Worm (Caenorhabditis elegans): Measurements from ENCODE around the gene T05B4.12.

DNA sequence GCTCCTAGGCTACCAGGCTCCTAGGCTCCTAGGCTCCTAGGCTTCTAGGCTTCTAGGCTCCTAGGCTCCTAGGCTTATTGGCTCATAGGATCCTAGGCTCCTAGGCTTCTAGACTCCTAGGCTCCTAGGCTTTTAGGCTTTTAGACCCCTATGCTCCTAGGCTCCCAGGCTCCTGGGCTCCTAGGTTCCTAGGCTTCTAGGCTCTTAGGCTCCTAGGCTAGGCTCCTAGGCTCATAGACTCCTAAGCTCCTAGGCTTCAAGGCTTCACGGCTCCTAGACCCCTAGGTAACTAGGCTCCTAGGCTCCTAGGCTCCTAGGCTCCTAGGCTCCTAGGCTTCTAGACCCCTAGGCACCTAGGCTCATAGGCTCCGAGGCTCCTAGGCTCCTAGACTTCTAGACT lies 25.6 kb upstream of the T05B4.12 start:
- TF ChIP-seq ceh-82 (tag; optimal IDR thresholded peaks at IDR 0.05) (no peak), ama-1 (optimal IDR thresholded peaks at IDR 0.05) (no peak), ZK546.5 (tag; optimal IDR thresholded peaks at IDR 0.05) (no peak), nhr-237 (tag; optimal IDR thresholded peaks at IDR 0.05) (no peak), F13H6.1 (tag; optimal IDR thresholded peaks at IDR 0.05) (no peak), unc-55 (GFP tag; optimal IDR thresholded peaks at IDR 0.05) (no peak), nhr-12 (tag; optimal IDR thresholded peaks at IDR 0.05) (no peak), nhr-129 (tag; optimal IDR thresholded peaks at IDR 0.05) (no peak), nhr-25 (tag; optimal IDR thresholded peaks at IDR 0.05) (no peak), unc-62 (GFP tag; optimal IDR thresholded peaks at IDR 0.05) (no peak)
